Worm (Caenorhabditis elegans): Measurements from ENCODE around the gene T03D8.6.
A peak's percentile ranks its signal among the peaks of the same experiment; 100 is the strongest.

The T03D8.6 gene

ce11 chrV:20778257-20778697 is 41.9 kb downstream of the T03D8.6 start (continued):
- TF ChIP-seq lin-13 (GFP tag; optimal IDR thresholded peaks at IDR 0.05) (peak; percentile 92), nhr-237 (tag; optimal IDR thresholded peaks at IDR 0.05) (peak; percentile 3), lin-39 (tag; optimal IDR thresholded peaks at IDR 0.05) (peak; percentile 78), ztf-11 (tag; optimal IDR thresholded peaks at IDR 0.05) (peak; percentile 31)

- no peak for TF ChIP-seq lin-39 (tag; optimal IDR thresholded peaks at IDR 0.05)
- TF ChIP-seq egl-27 (tag; optimal IDR thresholded peaks at IDR 0.05): peak; percentile 48
- no peak for TF ChIP-seq elt-1 (tag; optimal IDR thresholded peaks at IDR 0.05)
- no peak for TF ChIP-seq unc-39 (tag; optimal IDR thresholded peaks at IDR 0.05)
- no peak for TF ChIP-seq nhr-10 (tag; optimal IDR thresholded peaks at IDR 0.05)
- TF ChIP-seq C34F6.9 (tag; optimal IDR thresholded peaks at IDR 0.05): peak; percentile 78
- peak; percentile 17 for TF ChIP-seq fos-1 (tag; optimal IDR thresholded peaks at IDR 0.05)
- TF ChIP-seq Y55F3AM.14 (GFP tag; optimal IDR thresholded peaks at IDR 0.05): no peak
- TF ChIP-seq peb-1 (tag; optimal IDR thresholded peaks at IDR 0.05): no peak
- TF ChIP-seq gmeb-1 (tag; optimal IDR thresholded peaks at IDR 0.05): no peak
- no peak for TF ChIP-seq R02D3.7 (tag; optimal IDR thresholded peaks at IDR 0.05)
- peak; percentile 74 for TF ChIP-seq lin-11 (tag; optimal IDR thresholded peaks at IDR 0.05)
- no peak for TF ChIP-seq nhr-6 (tag; optimal IDR thresholded peaks at IDR 0.05)
- peak; percentile 88 for TF ChIP-seq nhr-129 (tag; optimal IDR thresholded peaks at IDR 0.05)
- TF ChIP-seq mdl-1 (tag; optimal IDR thresholded peaks at IDR 0.05): peak; percentile 60 to 68
- TF ChIP-seq elt-3 (tag; optimal IDR thresholded peaks at IDR 0.05): no peak
- TF ChIP-seq mbf-1 (tag; optimal IDR thresholded peaks at IDR 0.05): no peak
- no peak for TF ChIP-seq ceh-82 (tag; optimal IDR thresholded peaks at IDR 0.05)
- no peak for TF ChIP-seq nhr-23 (tag; optimal IDR thresholded peaks at IDR 0.05)
- no peak for TF ChIP-seq mab-5 (tag; optimal IDR thresholded peaks at IDR 0.05)
- TF ChIP-seq sem-4 (tag; optimal IDR thresholded peaks at IDR 0.05): peak; percentile 40
- peak; percentile 51 for TF ChIP-seq zag-1 (tag; optimal IDR thresholded peaks at IDR 0.05)
- peak; percentile 90 for TF ChIP-seq unc-55 (GFP tag; optimal IDR thresholded peaks at IDR 0.05)
- no peak for TF ChIP-seq nhr-12 (tag; optimal IDR thresholded peaks at IDR 0.05)
- no peak for TF ChIP-seq ztf-11 (tag; optimal IDR thresholded peaks at IDR 0.05)
- peak; percentile 54 for TF ChIP-seq snpc-4 (tag; optimal IDR thresholded peaks at IDR 0.05)
- no peak for TF ChIP-seq aly-2 (tag; optimal IDR thresholded peaks at IDR 0.05)
- no peak for TF ChIP-seq blmp-1 (tag; optimal IDR thresholded peaks at IDR 0.05; ENCODE audit: insufficient read depth)
- no peak for TF ChIP-seq ceh-16 (tag; optimal IDR thresholded peaks at IDR 0.05)
- TF ChIP-seq alr-1 (tag; optimal IDR thresholded peaks at IDR 0.05): no peak
- no peak for TF ChIP-seq dmd-4 (tag; optimal IDR thresholded peaks at IDR 0.05)
- no peak for TF ChIP-seq ztf-1 (GFP tag; conservative IDR thresholded peaks at IDR 0.05)
- TF ChIP-seq lsy-2 (tag; optimal IDR thresholded peaks at IDR 0.05): peak in 1 of 2 experiments; percentile 72
- peak; percentile 13 for TF ChIP-seq nhr-21 (tag; optimal IDR thresholded peaks at IDR 0.05)
- TF ChIP-seq nhr-77 (tag; optimal IDR thresholded peaks at IDR 0.05): no peak
- peak; percentile 77 for TF ChIP-seq F13H6.1 (tag; optimal IDR thresholded peaks at IDR 0.05)
- no peak for TF ChIP-seq skn-1 (tag; optimal IDR thresholded peaks at IDR 0.05)
- peak; percentile 74 for TF ChIP-seq crh-2 (tag; optimal IDR thresholded peaks at IDR 0.05)
- peak; percentile 77 for TF ChIP-seq sma-9 (GFP tag; optimal IDR thresholded peaks at IDR 0.05)
- no peak for TF ChIP-seq sma-9 (tag; optimal IDR thresholded peaks at IDR 0.05)
- no peak for TF ChIP-seq unc-62 (GFP tag; optimal IDR thresholded peaks at IDR 0.05)
- peak; percentile 80 for TF ChIP-seq ztf-4 (tag; optimal IDR thresholded peaks at IDR 0.05)
- TF ChIP-seq nhr-237 (tag; optimal IDR thresholded peaks at IDR 0.05): no peak
- TF ChIP-seq nhr-25 (tag; optimal IDR thresholded peaks at IDR 0.05): no peak
- no peak for TF ChIP-seq nhr-11 (tag; optimal IDR thresholded peaks at IDR 0.05)
- TF ChIP-seq sma-3 (GFP tag; optimal IDR thresholded peaks at IDR 0.05): no peak
- peak; percentile 3 for TF ChIP-seq ama-1 (optimal IDR thresholded peaks at IDR 0.05)
- TF ChIP-seq ZK546.5 (tag; optimal IDR thresholded peaks at IDR 0.05): no peak
- peak; percentile 40 for TF ChIP-seq lin-13 (GFP tag; optimal IDR thresholded peaks at IDR 0.05)
Measured at ce11 chrV:20776761-20777160, 43.4 kb downstream of the T03D8.6 start.
